Fruit fly (Drosophila melanogaster): ENCODE measurements around the gene UBL3.
A peak's percentile ranks its signal among the peaks of the same experiment; 100 is the strongest.

The UBL3 gene

dm6 chrX:15816127-15816526, 36.8 kb downstream of the UBL3 start:
- TF ChIP-seq CG15710 (tag; optimal IDR thresholded peaks at IDR 0.05), result no peak
- TF ChIP-seq CG14655 (GFP tag; optimal IDR thresholded peaks at IDR 0.05), result no peak
- TF ChIP-seq CG32121 (GFP tag; IDR thresholded peaks at IDR 0.05), result no peak
- no peak for TF ChIP-seq CG17806 (tag; optimal IDR thresholded peaks at IDR 0.05)
- no peak for TF ChIP-seq CG34367 (tag; optimal IDR thresholded peaks at IDR 0.05)
- no peak for TF ChIP-seq Snoo (tag; optimal IDR thresholded peaks at IDR 0.05)
- no peak for TF ChIP-seq CG12605 (GFP tag; IDR thresholded peaks at IDR 0.05)
- no peak for TF ChIP-seq Ets98B (GFP tag; IDR thresholded peaks at IDR 0.05)
- TF ChIP-seq CG13204 (GFP tag; optimal IDR thresholded peaks at IDR 0.05), result no peak
- no peak for TF ChIP-seq D1 (tag; optimal IDR thresholded peaks at IDR 0.05)
- TF ChIP-seq Pif1A (GFP tag; optimal IDR thresholded peaks at IDR 0.05), result no peak
- no peak for TF ChIP-seq fd96Ca (GFP tag; IDR thresholded peaks at IDR 0.05)
- TF ChIP-seq rn (GFP tag; IDR thresholded peaks at IDR 0.05), result no peak
- TF ChIP-seq CG10348 (GFP tag; IDR thresholded peaks at IDR 0.05), result no peak
- TF ChIP-seq CG8301 (tag; optimal IDR thresholded peaks at IDR 0.05), result no peak
- no peak for TF ChIP-seq CG4496 (GFP tag; IDR thresholded peaks at IDR 0.05)
- TF ChIP-seq CG8159 (tag; optimal IDR thresholded peaks at IDR 0.05), result no peak
- TF ChIP-seq CG9948 (tag; optimal IDR thresholded peaks at IDR 0.05), result no peak
- TF ChIP-seq Pif1B (GFP tag; optimal IDR thresholded peaks at IDR 0.05), result no peak
- no peak for TF ChIP-seq gl (tag; optimal IDR thresholded peaks at IDR 0.05)

- no peak for TF ChIP-seq fd96Ca (GFP tag; IDR thresholded peaks at IDR 0.05)
Measured at dm6 chrX:15814485-15814884, 38.5 kb downstream of the UBL3 start.

dm6 chrX:15813224-15813623, 39.8 kb downstream of the UBL3 start:
- TF ChIP-seq rn (GFP tag; IDR thresholded peaks at IDR 0.05), result no peak

dm6 chrX:15812615-15812995, 40.4 kb downstream of the UBL3 start:
- no peak for TF ChIP-seq gl (tag; optimal IDR thresholded peaks at IDR 0.05)
- no peak for TF ChIP-seq CG12605 (GFP tag; IDR thresholded peaks at IDR 0.05)
- peak; percentile 1 for TF ChIP-seq CG14655 (GFP tag; optimal IDR thresholded peaks at IDR 0.05)
- TF ChIP-seq CG17806 (tag; optimal IDR thresholded peaks at IDR 0.05), result no peak
- TF ChIP-seq CG8301 (tag; optimal IDR thresholded peaks at IDR 0.05), result no peak
- no peak for TF ChIP-seq Pif1B (GFP tag; optimal IDR thresholded peaks at IDR 0.05)
- TF ChIP-seq Ets98B (GFP tag; IDR thresholded peaks at IDR 0.05), result no peak
- TF ChIP-seq D1 (tag; optimal IDR thresholded peaks at IDR 0.05), result no peak
- TF ChIP-seq rn (GFP tag; IDR thresholded peaks at IDR 0.05), result no peak
- TF ChIP-seq CG4496 (GFP tag; IDR thresholded peaks at IDR 0.05), result peak; percentile 22; the same call in 1 of the 3 replicates

- TF ChIP-seq CG32121 (GFP tag; IDR thresholded peaks at IDR 0.05), result peak; percentile 73; the same call in 1 of the 2 replicates
- TF ChIP-seq CG12605 (GFP tag; IDR thresholded peaks at IDR 0.05), result peak; percentile 67
- peak; percentile 71 for TF ChIP-seq CG4496 (GFP tag; IDR thresholded peaks at IDR 0.05)
- peak; percentile 31 for TF ChIP-seq EcR (GFP tag; optimal IDR thresholded peaks at IDR 0.05)
- no peak for TF ChIP-seq CG8301 (tag; optimal IDR thresholded peaks at IDR 0.05)
- TF ChIP-seq fd96Ca (GFP tag; IDR thresholded peaks at IDR 0.05), result peak; percentile 68
- peak; percentile 84 for TF ChIP-seq Ets98B (GFP tag; IDR thresholded peaks at IDR 0.05)
- TF ChIP-seq CG34367 (tag; optimal IDR thresholded peaks at IDR 0.05), result no peak
- TF ChIP-seq Pif1A (GFP tag; optimal IDR thresholded peaks at IDR 0.05), result no peak
- TF ChIP-seq Pif1B (GFP tag; optimal IDR thresholded peaks at IDR 0.05), result peak; percentile 47
Measured at dm6 chrX:15811666-15812614, 41.0 kb downstream of the UBL3 start.

dm6 chrX:15809255-15809654, 43.7 kb downstream of the UBL3 start, which contains the start of gene CG8509:
Gene CG8509 (plus strand): TSS chrX:15809555.
- TF ChIP-seq CG34367 (tag; optimal IDR thresholded peaks at IDR 0.05), result no peak
- TF ChIP-seq CG15710 (tag; optimal IDR thresholded peaks at IDR 0.05), result no peak
- no peak for TF ChIP-seq EcR (GFP tag; optimal IDR thresholded peaks at IDR 0.05)
- no peak for TF ChIP-seq CG8301 (tag; optimal IDR thresholded peaks at IDR 0.05)
- TF ChIP-seq Snoo (tag; optimal IDR thresholded peaks at IDR 0.05), result no peak
- TF ChIP-seq rn (GFP tag; IDR thresholded peaks at IDR 0.05), result no peak
- no peak for TF ChIP-seq CG32121 (GFP tag; IDR thresholded peaks at IDR 0.05)
- TF ChIP-seq CG12605 (GFP tag; IDR thresholded peaks at IDR 0.05), result no peak
- no peak for TF ChIP-seq CG9948 (tag; optimal IDR thresholded peaks at IDR 0.05)
- TF ChIP-seq CG14655 (GFP tag; optimal IDR thresholded peaks at IDR 0.05), result no peak
- TF ChIP-seq CG4496 (GFP tag; IDR thresholded peaks at IDR 0.05), result no peak

dm6 chrX:15807915-15808314, 45.1 kb downstream of the UBL3 start:
- TF ChIP-seq fd96Ca (GFP tag; IDR thresholded peaks at IDR 0.05), result no peak
- TF ChIP-seq CG32121 (GFP tag; IDR thresholded peaks at IDR 0.05), result no peak
